Worm (Caenorhabditis elegans) whole organism, midembryonic: ENCODE data around the gene pot-1.

Experiments used
- T22C8.4 ChIP-seq: fragments of 200-800 bp; sonication (Bioruptor generic); IDR thresholded peaks from 2 replicates; pipeline ENCODE4 v1.3.6; 2022; ENCODE audit warnings: missing genetic modification characterization, missing compliant biosample characterization
- cog-1 ChIP-seq: sonication (generic microtip); optimal IDR thresholded peaks from 2 replicates; lab custom pipeline; 2016; ENCODE audit warnings: missing genetic modification characterization, missing compliant biosample characterization
- flt-1 ChIP-seq: fragments of 200-800 bp; sonication (Bioruptor generic); IDR thresholded peaks from 2 replicates; pipeline ENCODE4 v1.3.6; 2022; ENCODE audit warnings: missing genetic modification characterization, missing compliant biosample characterization
- klf-2 ChIP-seq: fragments of 200-800 bp; sonication (Bioruptor generic); conservative IDR thresholded peaks from 2 replicates; pipeline ENCODE4 v1.3.6; 2022; ENCODE audit warnings: missing genetic modification reagents, missing genetic modification characterization, missing compliant biosample characterization
- med-1 ChIP-seq: sonication (generic microtip); optimal IDR thresholded peaks from 2 replicates; lab custom pipeline; 2017; ENCODE audit warnings: missing genetic modification characterization, mild to moderate bottlenecking, missing compliant biosample characterization, antibody characterized with exemption, missing genetic modification reagents; ENCODE audit not compliant: insufficient read depth
- ref-1 ChIP-seq: fragments of 200-800 bp; sonication (Bioruptor generic); conservative IDR thresholded peaks from 2 replicates; pipeline ENCODE4 v1.3.6; 2022; ENCODE audit warnings: missing genetic modification reagents, missing genetic modification characterization, missing compliant biosample characterization
- tab-1 ChIP-seq: fragments of 200-800 bp; sonication (Bioruptor generic); IDR thresholded peaks from 2 replicates; pipeline ENCODE4 v1.3.6; 2022; ENCODE audit warnings: missing genetic modification characterization, missing compliant biosample characterization
- ztf-23 ChIP-seq: fragments of 200-800 bp; sonication (Bioruptor generic); IDR thresholded peaks from 2 replicates; pipeline ENCODE4 v1.3.6; 2022; ENCODE audit warnings: missing genetic modification reagents, missing genetic modification characterization, missing compliant biosample characterization
- ztf-29 ChIP-seq: fragments of 200-800 bp; sonication (Bioruptor generic); IDR thresholded peaks from 2 replicates; pipeline ENCODE4 v1.3.6; 2022; ENCODE audit warnings: missing genetic modification reagents, missing genetic modification characterization, missing compliant biosample characterization

- TF ChIP-seq tab-1 (GFP tag; lab: Robert Waterston, UW): no peak
- TF ChIP-seq ztf-29 (GFP tag; lab: Robert Waterston, UW): no peak
- no peak for TF ChIP-seq flt-1 (GFP tag; lab: Robert Waterston, UW)
- no peak for TF ChIP-seq ref-1 (GFP tag; lab: Robert Waterston, UW)
- no peak for TF ChIP-seq med-1 (GFP tag; lab: Kevin White, UChicago)
- TF ChIP-seq T22C8.4 (GFP tag; lab: Robert Waterston, UW): no peak
- TF ChIP-seq ztf-23: no peak
- no peak for TF ChIP-seq klf-2
- no peak for TF ChIP-seq cog-1 (tag; lab: Kevin White, UChicago)
Observed at ce11 chrIII:7180613-7181012, 47.1 kb upstream of the pot-1 start, which contains the start of gene ndab-2.
